Worm (Caenorhabditis elegans): ENCODE results near the gene F33H12.1.
A peak's percentile ranks its signal among the peaks of the same experiment; 100 is the strongest.
"Not testable (repeated sequence)": the region's sequence is repeated elsewhere in the genome, so short reads cannot be mapped to it uniquely, and the experiment has no call there.

The F33H12.1 gene

DNA sequence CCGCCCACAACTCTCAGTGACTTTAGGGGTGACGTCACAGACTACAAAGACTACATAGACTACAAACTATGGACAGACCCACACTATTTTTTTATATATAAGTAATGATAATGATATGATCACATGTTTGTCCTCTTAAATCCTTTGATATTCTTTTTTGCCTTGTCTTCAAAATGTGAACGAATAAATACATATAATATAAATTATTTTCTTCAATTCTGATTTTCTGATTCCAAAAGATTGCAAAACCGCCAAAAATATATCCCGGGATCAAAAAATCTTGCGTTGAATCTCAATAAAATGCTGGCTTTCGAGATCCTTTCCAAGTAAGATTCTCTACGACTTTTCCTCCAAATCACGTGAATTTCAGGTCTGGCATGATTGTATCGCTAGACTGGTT is at the start of gene F33H12.1:
Gene F33H12.1 (plus strand): TSS at position 301 of the 400 bp plus-strand sequence.
- TF ChIP-seq ahr-1 (tag; optimal IDR thresholded peaks at IDR 0.05); ceh-45 (GFP tag; IDR thresholded peaks at IDR 0.05); hlh-15 (tag; optimal IDR thresholded peaks at IDR 0.05): not testable (repeated sequence)

DNA sequence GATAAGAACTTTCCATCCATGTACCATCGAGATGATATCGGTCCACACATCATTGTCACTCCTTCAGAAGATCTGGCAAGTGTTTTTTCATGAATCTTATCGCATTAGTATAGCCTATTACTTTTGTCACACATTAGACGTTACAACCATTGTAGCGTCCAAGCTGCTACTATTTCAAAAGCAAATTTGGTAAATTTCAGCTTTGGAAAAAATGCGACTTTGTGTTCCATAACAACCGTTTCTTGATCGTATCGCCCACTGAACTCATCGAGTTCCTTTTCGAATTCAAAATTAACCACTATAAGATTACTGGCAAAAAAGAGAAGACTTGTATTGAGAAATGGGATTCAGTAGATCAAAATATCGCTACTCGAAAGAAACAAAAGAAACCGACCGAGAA is 47.2 kb upstream of the F33H12.1 start:
- TF ChIP-seq tbx-2 (tag; optimal IDR thresholded peaks at IDR 0.05) (no peak), ceh-48 (tag; optimal IDR thresholded peaks at IDR 0.05) (no peak), pat-9 (tag; optimal IDR thresholded peaks at IDR 0.05) (no peak), C38D4.7 (GFP tag; optimal IDR thresholded peaks at IDR 0.05) (no peak), eyg-1 (tag; optimal IDR thresholded peaks at IDR 0.05) (no peak), T23F11.4 (GFP tag; optimal IDR thresholded peaks at IDR 0.05) (no peak), pag-3 (tag; optimal IDR thresholded peaks at IDR 0.05; ENCODE audit: borderline replicate concordance) (no peak), F13H6.1 (tag; optimal IDR thresholded peaks at IDR 0.05) (no peak), hlh-15 (tag; optimal IDR thresholded peaks at IDR 0.05) (no peak)

ce11 chrII:2553662-2554061 is 46.6 kb upstream of the F33H12.1 start, which contains the start of gene K02F6.1:
Gene K02F6.1 (plus strand): TSS chrII:2553962.
- not testable (repeated sequence) for TF ChIP-seq Y22D7AL.16 (tag; optimal IDR thresholded peaks at IDR 0.05); dmd-4 (tag; optimal IDR thresholded peaks at IDR 0.05; ENCODE audit: borderline replicate concordance); ceh-31 (tag; optimal IDR thresholded peaks at IDR 0.05)

DNA sequence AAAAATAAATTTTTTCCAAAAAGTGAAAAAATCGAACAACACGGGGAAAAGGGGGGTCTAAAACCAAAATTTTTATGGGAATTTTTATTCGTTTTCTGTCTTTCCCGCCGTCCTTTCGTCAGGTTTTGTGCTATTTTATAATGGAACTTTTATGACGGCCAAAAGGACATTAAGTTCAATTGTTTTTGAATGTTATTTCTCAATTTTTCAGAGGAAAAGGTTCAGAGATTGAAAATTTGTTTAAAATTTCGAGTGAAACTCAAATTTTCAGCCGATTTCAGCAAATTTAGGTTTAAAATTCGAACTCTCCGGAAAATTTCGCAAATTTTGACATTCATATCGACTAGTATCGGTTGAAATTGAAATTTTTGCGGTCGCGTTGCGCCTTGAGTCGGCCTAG is 36.3 kb upstream of the F33H12.1 start, which contains the start of gene nep-18:
Gene nep-18 (minus strand): TSS at position 101 of the 400 bp plus-strand sequence.
- TF ChIP-seq ceh-2 (tag; optimal IDR thresholded peaks at IDR 0.05) (no peak), dve-1 (tag; optimal IDR thresholded peaks at IDR 0.05) (no peak), pha-4 (tag; optimal IDR thresholded peaks at IDR 0.05) (no peak), nhr-11 (tag; optimal IDR thresholded peaks at IDR 0.05) (no peak), ztf-16 (tag; optimal IDR thresholded peaks at IDR 0.05) (no peak), zip-5 (tag; optimal IDR thresholded peaks at IDR 0.05) (no peak), pax-1 (tag; optimal IDR thresholded peaks at IDR 0.05) (no peak), fax-1 (tag; optimal IDR thresholded peaks at IDR 0.05) (no peak), Y22D7AL.16 (tag; optimal IDR thresholded peaks at IDR 0.05) (no peak), C08G9.2 (tag; optimal IDR thresholded peaks at IDR 0.05) (no peak), nfya-1 (tag; optimal IDR thresholded peaks at IDR 0.05) (no peak), hlh-15 (tag; optimal IDR thresholded peaks at IDR 0.05) (no peak), hlh-8 (tag; optimal IDR thresholded peaks at IDR 0.05) (no peak), unc-86 (tag; optimal IDR thresholded peaks at IDR 0.05) (no peak), lin-11 (tag; optimal IDR thresholded peaks at IDR 0.05) (no peak), pat-9 (tag; optimal IDR thresholded peaks at IDR 0.05) (no peak), nhr-232 (tag; optimal IDR thresholded peaks at IDR 0.05) (no peak), tbx-7 (tag; optimal IDR thresholded peaks at IDR 0.05) (no peak), ceh-34 (tag; optimal IDR thresholded peaks at IDR 0.05) (no peak)

DNA sequence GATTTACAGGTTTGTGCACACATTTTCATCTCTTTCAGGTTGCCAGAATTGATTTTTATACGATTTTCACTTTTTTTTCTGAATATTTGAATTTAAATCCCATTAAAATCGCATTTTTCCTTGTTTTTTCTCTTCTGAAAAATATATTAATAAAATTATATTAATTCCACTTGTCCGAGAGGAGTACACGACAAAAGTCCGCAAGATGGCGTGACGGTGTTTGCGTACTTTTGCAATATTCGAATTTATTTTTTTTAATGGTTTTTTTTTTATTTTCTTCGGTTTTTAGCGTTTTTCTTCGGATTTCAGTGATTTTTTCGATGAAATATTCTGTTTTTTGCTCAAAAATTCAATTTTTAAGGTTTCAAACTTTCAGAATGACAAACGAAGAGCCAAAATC is 35.4 kb upstream of the F33H12.1 start, which contains the start of gene usp-39:
Gene usp-39 (plus strand): TSS at position 377 of the 400 bp plus-strand sequence.
- peak; percentile 24 for TF ChIP-seq ttx-3 (tag; optimal IDR thresholded peaks at IDR 0.05)
- TF ChIP-seq pat-9 (tag; optimal IDR thresholded peaks at IDR 0.05) = no peak
- TF ChIP-seq elt-2 (tag; optimal IDR thresholded peaks at IDR 0.05) = peak; percentile 49
- TF ChIP-seq Y22D7AL.16 (tag; optimal IDR thresholded peaks at IDR 0.05) = peak; percentile 21
- no peak for TF ChIP-seq ceh-2 (tag; optimal IDR thresholded peaks at IDR 0.05)
- TF ChIP-seq unc-42 (tag; optimal IDR thresholded peaks at IDR 0.05) = peak; percentile 83
- TF ChIP-seq ceh-34 (tag; optimal IDR thresholded peaks at IDR 0.05) = no peak
- TF ChIP-seq pqm-1 (tag; optimal IDR thresholded peaks at IDR 0.05) = no peak
- TF ChIP-seq nhr-11 (tag; optimal IDR thresholded peaks at IDR 0.05) = no peak
- TF ChIP-seq pha-2 (tag; optimal IDR thresholded peaks at IDR 0.05) = peak; percentile 25
- no peak for TF ChIP-seq lim-6 (tag; optimal IDR thresholded peaks at IDR 0.05)
- TF ChIP-seq nfya-1 (tag; optimal IDR thresholded peaks at IDR 0.05) = peak; percentile 18
- peak; percentile 8 for TF ChIP-seq hlh-8 (tag; optimal IDR thresholded peaks at IDR 0.05)
- TF ChIP-seq che-1 (tag; optimal IDR thresholded peaks at IDR 0.05) = no peak
- no peak for TF ChIP-seq syd-9 (tag; optimal IDR thresholded peaks at IDR 0.05)
- TF ChIP-seq dmd-4 (tag; optimal IDR thresholded peaks at IDR 0.05; ENCODE audit: borderline replicate concordance) = peak; percentile 8
- no peak for TF ChIP-seq hlh-30 (tag; optimal IDR thresholded peaks at IDR 0.05; ENCODE audit: insufficient read depth)
- no peak for TF ChIP-seq fkh-10 (GFP tag; optimal IDR thresholded peaks at IDR 0.05)
- TF ChIP-seq unc-3 (GFP tag; conservative IDR thresholded peaks at IDR 0.05) = no peak
- no peak for TF ChIP-seq unc-3 (tag; optimal IDR thresholded peaks at IDR 0.05)

All from whole organism, late embryonic.